Fruit fly (Drosophila melanogaster) whole organism: ENCODE results near the gene Rrp1.
A peak's percentile ranks its signal among the peaks of the same experiment; 100 is the strongest.

Experiments used
- CG8478 ChIP-seq: fragments of >200 bp; optimal IDR thresholded peaks from 2 replicates; lab custom pipeline; 2018; ENCODE audit warnings: inconsistent platforms
- pan ChIP-seq: fragments of >200 bp; optimal IDR thresholded peaks from 2 replicates; lab custom pipeline; 2017
- usp ChIP-seq: fragments of >200 bp; optimal IDR thresholded peaks from 2 replicates; lab custom pipeline; 2017; ENCODE audit warnings: missing biosample characterization, missing genetic modification characterization, mixed read lengths

dm6 chr2L:2993236-2993635 is 20.9 kb upstream of the Rrp1 start:
- TF ChIP-seq usp (GFP tag; lab: Kevin White, UChicago) (no peak), CG8478 (peak; percentile 11), pan (no peak)
